Worm (Caenorhabditis elegans) whole organism, late embryonic: Measurements from ENCODE around the gene srbc-37.

ENCODE experiments used
- ceh-18 ChIP-seq: sonication (generic microtip); optimal IDR thresholded peaks from 2 replicates; lab custom pipeline; 2016; ENCODE audit warnings: missing genetic modification characterization, missing compliant biosample characterization
- ceh-34 ChIP-seq: sonication (generic microtip); optimal IDR thresholded peaks from 2 replicates; lab custom pipeline; 2016; ENCODE audit warnings: mild to moderate bottlenecking, missing genetic modification characterization, missing compliant biosample characterization
- ceh-6 ChIP-seq: fragments of 200-800 bp; sonication (Bioruptor generic); optimal IDR thresholded peaks from 2 replicates; lab custom pipeline; 2018; ENCODE audit warnings: mild to moderate bottlenecking, missing genetic modification characterization, missing compliant biosample characterization
- elt-2 ChIP-seq: sonication (generic microtip); optimal IDR thresholded peaks from 2 replicates; lab custom pipeline; 2016; ENCODE audit warnings: missing genetic modification reagents, missing genetic modification characterization, missing compliant biosample characterization
- elt-4 ChIP-seq: sonication (generic microtip); optimal IDR thresholded peaks from 2 replicates; lab custom pipeline; 2016; ENCODE audit warnings: missing genetic modification characterization, missing compliant biosample characterization
- ets-4 ChIP-seq: sonication (generic microtip); optimal IDR thresholded peaks from 2 replicates; lab custom pipeline; 2016; ENCODE audit warnings: missing genetic modification characterization, missing compliant biosample characterization
- fkh-6 ChIP-seq: sonication (generic microtip); optimal IDR thresholded peaks from 2 replicates; lab custom pipeline; 2016; ENCODE audit warnings: missing genetic modification characterization, missing compliant biosample characterization
- hlh-13 ChIP-seq: fragments of 200-800 bp; sonication (Bioruptor generic); optimal IDR thresholded peaks from 2 replicates; lab custom pipeline; 2018; ENCODE audit warnings: mild to moderate bottlenecking, missing genetic modification characterization, missing compliant biosample characterization
- hlh-6 ChIP-seq: sonication (generic microtip); optimal IDR thresholded peaks from 2 replicates; lab custom pipeline; 2016; ENCODE audit warnings: missing genotype, missing genetic modification characterization, missing compliant biosample characterization
- lim-6 ChIP-seq: sonication (generic microtip); optimal IDR thresholded peaks from 2 replicates; lab custom pipeline; 2016; ENCODE audit warnings: missing genetic modification characterization, missing compliant biosample characterization
- nhr-232 ChIP-seq: sonication (generic microtip); optimal IDR thresholded peaks from 2 replicates; lab custom pipeline; 2016; ENCODE audit warnings: missing genetic modification characterization, missing compliant biosample characterization
- odd-2 ChIP-seq: sonication (generic microtip); optimal IDR thresholded peaks from 2 replicates; lab custom pipeline; 2017; ENCODE audit warnings: antibody characterized with exemption, mild to moderate bottlenecking, missing genetic modification characterization, missing compliant biosample characterization
- pha-2 ChIP-seq: sonication (generic microtip); optimal IDR thresholded peaks from 2 replicates; lab custom pipeline; 2017; ENCODE audit warnings: mild to moderate bottlenecking, missing genetic modification characterization, missing compliant biosample characterization
- pqm-1 ChIP-seq: sonication (generic microtip); optimal IDR thresholded peaks from 2 replicates; lab custom pipeline; 2016; ENCODE audit warnings: missing genetic modification characterization, missing compliant biosample characterization
- rnt-1 ChIP-seq: sonication (generic microtip); optimal IDR thresholded peaks from 2 replicates; lab custom pipeline; 2016; ENCODE audit warnings: missing genetic modification characterization, missing compliant biosample characterization
- sox-2 ChIP-seq: fragments of 200-800 bp; sonication (Bioruptor generic); IDR thresholded peaks from 2 replicates; pipeline ENCODE4 v1.3.6; 2022; ENCODE audit warnings: missing genetic modification reagents, missing genetic modification characterization, missing compliant biosample characterization
- syd-9 ChIP-seq: sonication (generic microtip); optimal IDR thresholded peaks from 2 replicates; lab custom pipeline; 2016; ENCODE audit warnings: mild to moderate bottlenecking, missing genetic modification characterization, moderate library complexity, missing compliant biosample characterization
- tbx-2 ChIP-seq: sonication (generic microtip); optimal IDR thresholded peaks from 2 replicates; lab custom pipeline; 2016; ENCODE audit warnings: missing genetic modification characterization, missing compliant biosample characterization
- tbx-7 ChIP-seq: sonication (generic microtip); optimal IDR thresholded peaks from 2 replicates; lab custom pipeline; 2016; ENCODE audit warnings: missing genotype, missing genetic modification characterization, missing compliant biosample characterization
- zip-5 ChIP-seq: sonication (generic microtip); optimal IDR thresholded peaks from 2 replicates; lab custom pipeline; 2016; ENCODE audit warnings: missing genetic modification characterization, missing compliant biosample characterization

srbc-37 gene

DNA sequence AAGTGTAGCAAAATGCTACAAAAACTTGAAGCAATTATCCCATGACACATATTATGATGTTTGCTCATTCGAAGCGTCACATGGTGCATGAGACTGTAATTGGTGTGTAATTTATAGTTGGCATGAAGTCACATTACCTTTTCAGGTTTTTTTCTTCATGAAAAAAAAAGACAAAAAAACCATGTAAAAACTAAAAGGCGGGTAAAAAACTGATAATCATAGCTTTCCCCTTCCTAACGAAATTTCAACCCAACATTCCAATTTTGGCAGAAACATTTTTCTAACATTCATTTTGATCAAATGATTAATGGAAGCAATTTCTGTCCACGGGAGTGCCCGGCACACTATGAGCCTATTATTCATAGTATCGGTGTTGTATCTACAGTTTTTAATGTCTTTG is 45.7 kb downstream of the srbc-37 start, which contains the start of gene sri-4:
sri-4 (plus strand) TSS at position 301 of the 400 bp plus-strand sequence.
- TF ChIP-seq nhr-232 (no peak), zip-5 (tag; lab: Kevin White, UChicago) (no peak), rnt-1 (tag; lab: Kevin White, UChicago) (no peak), pha-2 (tag; lab: Kevin White, UChicago) (no peak), odd-2 (tag; lab: Kevin White, UChicago) (no peak), syd-9 (tag; lab: Kevin White, UChicago) (no peak), hlh-6 (no peak)

DNA sequence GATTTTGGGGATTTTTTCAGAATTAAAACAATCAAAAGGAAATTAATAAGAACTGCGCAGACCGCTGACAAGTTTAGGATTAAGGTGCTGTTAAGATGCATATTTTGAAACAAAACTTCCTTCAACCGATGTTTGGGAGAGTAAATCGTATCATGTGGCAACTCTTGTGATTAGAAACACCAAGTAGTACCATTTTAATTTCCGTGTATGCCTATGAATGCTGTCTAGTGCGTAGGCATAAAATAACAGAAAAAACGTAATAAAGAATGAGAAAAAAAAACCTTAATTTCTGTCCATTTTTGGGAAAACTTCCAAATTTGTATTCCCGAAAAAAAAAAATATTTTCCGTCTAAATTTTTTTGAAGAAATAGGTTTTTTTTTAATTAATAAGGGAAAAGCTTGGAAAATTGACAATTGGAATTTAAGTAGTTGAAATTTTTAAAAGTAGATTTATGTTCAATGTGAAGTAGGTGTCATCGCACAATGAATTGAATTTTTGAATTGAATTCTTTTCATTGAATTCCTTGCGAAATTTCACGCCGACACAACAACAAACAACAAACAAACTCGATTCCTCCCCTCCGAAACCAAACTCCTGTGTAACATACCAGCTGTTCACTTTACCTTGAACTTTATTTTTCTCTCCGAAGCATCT is 50.4 kb downstream of the srbc-37 start, which contains the start of the genes str-262 and srp-1:
str-262 (minus strand) TSS at position 101 of the 655 bp plus-strand sequence.
srp-1 (plus strand) TSS at position 605 of the 655 bp plus-strand sequence.
- no peak for TF ChIP-seq ceh-34
- no peak for TF ChIP-seq tbx-7 (tag; lab: Kevin White, UChicago)
- TF ChIP-seq elt-4 (tag; lab: Kevin White, UChicago), result no peak
- TF ChIP-seq elt-2 (tag; lab: Kevin White, UChicago), result no peak
- TF ChIP-seq fkh-6 (tag; lab: Kevin White, UChicago), result no peak
- TF ChIP-seq pqm-1, result no peak
- no peak for TF ChIP-seq lim-6 (tag; lab: Kevin White, UChicago)
- TF ChIP-seq hlh-13 (GFP tag; lab: Kevin White, UChicago), result no peak
- TF ChIP-seq ets-4 (tag; lab: Kevin White, UChicago), result no peak
- no peak for TF ChIP-seq tbx-2
- TF ChIP-seq ceh-18 (tag; lab: Kevin White, UChicago), result no peak
- TF ChIP-seq sox-2, result no peak
- TF ChIP-seq rnt-1 (tag; lab: Kevin White, UChicago), result no peak
- TF ChIP-seq ceh-6, result no peak
- TF ChIP-seq, all 69 proteins: peak for 0
